Fruit fly (Drosophila melanogaster): ENCODE measurements around the gene Ir85a.

Ir85a gene

dm6 chr3R:8812342-8812966 is 18.0 kb downstream of the Ir85a start:
- peak; percentile 14 for TF ChIP-seq CG13204 (GFP tag; optimal IDR thresholded peaks at IDR 0.05)
- peak; percentile 94; the same call in 2 of the 3 replicates for TF ChIP-seq fd96Ca (GFP tag; IDR thresholded peaks at IDR 0.05)
- peak; percentile 83 for TF ChIP-seq CG8159 (tag; optimal IDR thresholded peaks at IDR 0.05)
- TF ChIP-seq Pif1B (GFP tag; optimal IDR thresholded peaks at IDR 0.05) = peak; percentile 87
- peak; percentile 80 for TF ChIP-seq CG14655 (GFP tag; optimal IDR thresholded peaks at IDR 0.05)
- peak; percentile 70 for TF ChIP-seq CG34367 (tag; optimal IDR thresholded peaks at IDR 0.05)
- TF ChIP-seq Pif1A (GFP tag; optimal IDR thresholded peaks at IDR 0.05) = peak; percentile 81
- TF ChIP-seq Ets98B (GFP tag; IDR thresholded peaks at IDR 0.05) = peak; percentile 93
- TF ChIP-seq Snoo (tag; optimal IDR thresholded peaks at IDR 0.05) = peak; percentile 44
- peak; percentile 89 for TF ChIP-seq rn (GFP tag; IDR thresholded peaks at IDR 0.05)
- peak; percentile 63 for TF ChIP-seq CG9948 (tag; optimal IDR thresholded peaks at IDR 0.05)
- TF ChIP-seq EcR (GFP tag; optimal IDR thresholded peaks at IDR 0.05) = peak; percentile 54
- peak; percentile 92 for TF ChIP-seq CG32121 (GFP tag; IDR thresholded peaks at IDR 0.05)
- peak; percentile 83 for TF ChIP-seq CG15710 (tag; optimal IDR thresholded peaks at IDR 0.05)
- peak; percentile 87 for TF ChIP-seq CG12605 (GFP tag; IDR thresholded peaks at IDR 0.05)
- peak; percentile 82 for TF ChIP-seq CG17806 (tag; optimal IDR thresholded peaks at IDR 0.05)
- 0 out of 2 replicates have a peak, but pooled peaks have one; percentile 31 for TF ChIP-seq CG10348 (GFP tag; IDR thresholded peaks at IDR 0.05)
- TF ChIP-seq D1 (tag; optimal IDR thresholded peaks at IDR 0.05) = peak; percentile 61
- TF ChIP-seq CG4496 (GFP tag; IDR thresholded peaks at IDR 0.05) = peak; percentile 96
- TF ChIP-seq gl (tag; optimal IDR thresholded peaks at IDR 0.05) = peak; percentile 57
- peak; percentile 90 for TF ChIP-seq CG8301 (tag; optimal IDR thresholded peaks at IDR 0.05)

DNA sequence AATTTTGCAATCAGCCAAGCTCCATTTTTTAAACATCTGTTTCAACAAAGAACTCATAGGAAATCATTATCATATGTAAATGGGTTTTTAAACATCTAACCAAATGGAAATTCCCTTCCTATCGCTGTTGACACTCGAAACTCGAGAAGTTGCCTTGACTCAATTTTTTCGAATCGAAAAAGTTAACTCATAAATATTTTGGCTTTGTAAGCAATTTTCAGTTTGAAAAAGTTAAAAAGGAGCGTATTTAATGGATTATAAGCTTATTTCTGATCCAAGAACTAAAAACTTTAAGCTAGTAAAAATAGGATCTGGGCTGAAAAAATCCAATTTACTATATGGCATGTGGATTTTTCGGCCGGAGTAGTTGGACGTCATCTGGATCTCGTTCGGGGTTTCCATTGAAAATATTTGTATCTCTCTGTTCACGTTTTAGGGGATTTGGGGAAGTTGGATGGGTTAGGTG is 18.7 kb downstream of the Ir85a start, which contains the start of gene CG9837:
Gene CG9837 (minus strand): TSS at position 416 of the 466 bp plus-strand sequence.
- TF ChIP-seq CG14655 (GFP tag; optimal IDR thresholded peaks at IDR 0.05) (no peak), Snoo (tag; optimal IDR thresholded peaks at IDR 0.05) (no peak), CG32121 (GFP tag; IDR thresholded peaks at IDR 0.05) (no peak), gl (tag; optimal IDR thresholded peaks at IDR 0.05) (no peak), CG4496 (GFP tag; IDR thresholded peaks at IDR 0.05) (no peak), rn (GFP tag; IDR thresholded peaks at IDR 0.05) (no peak)

dm6 chr3R:8814029-8814647 is 19.7 kb downstream of the Ir85a start:
- TF ChIP-seq rn (GFP tag; IDR thresholded peaks at IDR 0.05) = no peak
- TF ChIP-seq CG34367 (tag; optimal IDR thresholded peaks at IDR 0.05) = no peak
- no peak for TF ChIP-seq Snoo (tag; optimal IDR thresholded peaks at IDR 0.05)
- no peak for TF ChIP-seq D1 (tag; optimal IDR thresholded peaks at IDR 0.05)
- TF ChIP-seq CG15710 (tag; optimal IDR thresholded peaks at IDR 0.05) = no peak
- no peak for TF ChIP-seq Ets98B (GFP tag; IDR thresholded peaks at IDR 0.05)
- TF ChIP-seq CG12605 (GFP tag; IDR thresholded peaks at IDR 0.05) = no peak
- TF ChIP-seq fd96Ca (GFP tag; IDR thresholded peaks at IDR 0.05) = no peak
- TF ChIP-seq CG8301 (tag; optimal IDR thresholded peaks at IDR 0.05) = no peak
- no peak for TF ChIP-seq Pif1A (GFP tag; optimal IDR thresholded peaks at IDR 0.05)
- no peak for TF ChIP-seq gl (tag; optimal IDR thresholded peaks at IDR 0.05)
- TF ChIP-seq CG13204 (GFP tag; optimal IDR thresholded peaks at IDR 0.05) = no peak
- TF ChIP-seq EcR (GFP tag; optimal IDR thresholded peaks at IDR 0.05) = no peak
- TF ChIP-seq CG10348 (GFP tag; IDR thresholded peaks at IDR 0.05) = no peak
- TF ChIP-seq CG4496 (GFP tag; IDR thresholded peaks at IDR 0.05) = no peak
- no peak for TF ChIP-seq CG32121 (GFP tag; IDR thresholded peaks at IDR 0.05)
- no peak for TF ChIP-seq CG9948 (tag; optimal IDR thresholded peaks at IDR 0.05)
- no peak for TF ChIP-seq Pif1B (GFP tag; optimal IDR thresholded peaks at IDR 0.05)
- TF ChIP-seq CG8159 (tag; optimal IDR thresholded peaks at IDR 0.05) = no peak

- no peak for TF ChIP-seq CG8301 (tag; optimal IDR thresholded peaks at IDR 0.05)
- no peak for TF ChIP-seq CG12605 (GFP tag; IDR thresholded peaks at IDR 0.05)
- no peak for TF ChIP-seq CG34367 (tag; optimal IDR thresholded peaks at IDR 0.05)
- no peak for TF ChIP-seq CG9948 (tag; optimal IDR thresholded peaks at IDR 0.05)
- no peak for TF ChIP-seq CG17806 (tag; optimal IDR thresholded peaks at IDR 0.05)
- TF ChIP-seq CG13204 (GFP tag; optimal IDR thresholded peaks at IDR 0.05) = no peak
- no peak for TF ChIP-seq gl (tag; optimal IDR thresholded peaks at IDR 0.05)
- TF ChIP-seq CG10348 (GFP tag; IDR thresholded peaks at IDR 0.05) = no peak
- no peak for TF ChIP-seq Pif1A (GFP tag; optimal IDR thresholded peaks at IDR 0.05)
- no peak for TF ChIP-seq CG4496 (GFP tag; IDR thresholded peaks at IDR 0.05)
- no peak for TF ChIP-seq fd96Ca (GFP tag; IDR thresholded peaks at IDR 0.05)
- no peak for TF ChIP-seq CG14655 (GFP tag; optimal IDR thresholded peaks at IDR 0.05)
- no peak for TF ChIP-seq CG32121 (GFP tag; IDR thresholded peaks at IDR 0.05)
- TF ChIP-seq EcR (GFP tag; optimal IDR thresholded peaks at IDR 0.05) = no peak
- no peak for TF ChIP-seq Pif1B (GFP tag; optimal IDR thresholded peaks at IDR 0.05)
- no peak for TF ChIP-seq D1 (tag; optimal IDR thresholded peaks at IDR 0.05)
- TF ChIP-seq Ets98B (GFP tag; IDR thresholded peaks at IDR 0.05) = no peak
- no peak for TF ChIP-seq CG8159 (tag; optimal IDR thresholded peaks at IDR 0.05)
- no peak for TF ChIP-seq CG15710 (tag; optimal IDR thresholded peaks at IDR 0.05)
Observed at dm6 chr3R:8815074-8815473, 20.6 kb downstream of the Ir85a start.

DNA sequence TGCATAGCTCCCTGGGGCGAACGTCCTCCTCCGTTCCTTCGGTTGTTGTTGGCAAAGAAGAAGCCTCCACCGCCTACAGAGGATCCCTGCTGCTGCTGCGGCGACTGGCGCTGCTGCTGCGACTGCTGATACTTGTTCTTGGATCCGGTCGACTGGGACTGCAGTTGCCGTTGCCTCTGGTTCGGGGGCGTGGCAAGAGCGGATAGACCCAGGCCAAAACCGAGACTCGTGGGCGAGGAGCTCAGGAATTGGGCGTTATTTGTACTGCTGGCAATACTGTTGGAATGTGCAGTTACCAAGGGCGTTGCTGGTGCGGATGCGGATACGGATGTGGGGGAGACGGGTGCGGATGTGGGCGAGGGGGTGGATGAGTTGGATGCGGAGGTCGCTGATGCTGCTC is 23.8 kb downstream of the Ir85a start:
- TF ChIP-seq CG12605 (GFP tag; IDR thresholded peaks at IDR 0.05) (no peak), CG32121 (GFP tag; IDR thresholded peaks at IDR 0.05) (no peak), CG13204 (GFP tag; optimal IDR thresholded peaks at IDR 0.05) (no peak), Pif1A (GFP tag; optimal IDR thresholded peaks at IDR 0.05) (no peak), CG10348 (GFP tag; IDR thresholded peaks at IDR 0.05) (no peak), rn (GFP tag; IDR thresholded peaks at IDR 0.05) (no peak), EcR (GFP tag; optimal IDR thresholded peaks at IDR 0.05) (no peak), CG14655 (GFP tag; optimal IDR thresholded peaks at IDR 0.05) (no peak), Pif1B (GFP tag; optimal IDR thresholded peaks at IDR 0.05) (no peak), Snoo (tag; optimal IDR thresholded peaks at IDR 0.05) (no peak), CG17806 (tag; optimal IDR thresholded peaks at IDR 0.05) (no peak), CG8301 (tag; optimal IDR thresholded peaks at IDR 0.05) (no peak), D1 (tag; optimal IDR thresholded peaks at IDR 0.05) (no peak), CG8159 (tag; optimal IDR thresholded peaks at IDR 0.05) (no peak)

All from whole organism, pupa.